Fruit fly (Drosophila melanogaster): Measurements from ENCODE around the gene muc.
A peak's percentile ranks its signal among the peaks of the same experiment; 100 is the strongest.

The muc gene

DNA sequence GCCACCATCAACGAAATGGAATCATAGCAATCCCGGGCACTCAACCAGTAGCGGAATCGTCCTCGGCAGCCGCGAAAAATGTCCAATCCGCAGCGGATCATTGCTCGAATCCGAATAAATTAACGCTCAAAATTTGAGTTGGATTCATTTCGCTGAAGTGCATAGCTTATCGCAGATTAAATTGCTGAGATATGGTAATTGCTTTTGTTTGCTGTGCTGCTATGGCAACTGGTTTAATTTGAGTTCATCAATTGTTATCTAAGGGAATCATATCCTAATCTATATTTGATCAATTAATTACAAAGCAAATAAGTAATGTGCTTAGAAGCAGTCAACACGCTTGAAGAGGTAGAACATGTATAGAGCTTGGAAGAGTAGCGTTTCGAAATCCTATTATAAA lies 35.5 kb downstream of the muc start, which contains the start of gene Gr28b:
Gene Gr28b, minus strand, starts transcription at position 101 of the 400 bp plus-strand sequence.
- TF ChIP-seq HLH106 (tag; optimal IDR thresholded peaks at IDR 0.05) (no peak), Hr83 (GFP tag; optimal IDR thresholded peaks at IDR 0.05; ENCODE audit: poor library complexity, severe bottlenecking) (no peak), CG32264 (GFP tag; optimal IDR thresholded peaks at IDR 0.05) (no peak), GATAd (GFP tag; optimal IDR thresholded peaks at IDR 0.05) (no peak), dl (GFP tag; optimal IDR thresholded peaks at IDR 0.05; ENCODE audit: insufficient read depth in 1 of 2, partially characterized antibody in 2 of 2) (no peak), Myc (optimal IDR thresholded peaks at IDR 0.05) (no peak), dmrt93B (GFP tag; optimal IDR thresholded peaks at IDR 0.05) (no peak), pan (optimal IDR thresholded peaks at IDR 0.05) (no peak)

DNA sequence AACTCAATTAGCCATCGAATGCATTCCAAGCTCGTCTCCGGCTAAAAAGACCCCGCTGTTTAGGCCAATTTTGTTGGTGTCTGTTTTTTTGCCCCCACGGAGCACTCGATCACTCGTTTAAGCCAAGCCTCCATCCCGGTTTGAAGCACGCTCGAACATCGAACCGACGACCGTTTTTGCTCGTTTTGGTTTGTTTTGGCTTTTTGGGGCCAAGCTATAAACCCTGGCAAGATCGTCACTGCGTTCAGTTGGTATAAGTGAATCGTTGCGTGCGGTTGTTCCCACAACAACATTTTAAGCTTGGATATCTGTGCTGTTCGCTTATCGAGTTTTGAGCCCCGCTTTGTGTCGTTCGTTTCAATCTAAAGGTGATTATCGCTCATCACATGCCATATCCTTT lies 39.6 kb downstream of the muc start, which contains the start of gene CG6055:
Gene CG6055, plus strand, starts transcription at position 240 of the 400 bp plus-strand sequence.
- TF ChIP-seq usp (GFP tag; optimal IDR thresholded peaks at IDR 0.05) (no peak), Vsx2 (GFP tag; optimal IDR thresholded peaks at IDR 0.05; ENCODE audit: partially characterized antibody) (peak; percentile 82), jim (GFP tag; optimal IDR thresholded peaks at IDR 0.05) (peak; percentile 66), Dif (GFP tag; optimal IDR thresholded peaks at IDR 0.05; ENCODE audit: partially characterized antibody) (peak; percentile 15), woc (GFP tag; optimal IDR thresholded peaks at IDR 0.05) (no peak), Hr78 (GFP tag; optimal IDR thresholded peaks at IDR 0.05) (no peak)

DNA sequence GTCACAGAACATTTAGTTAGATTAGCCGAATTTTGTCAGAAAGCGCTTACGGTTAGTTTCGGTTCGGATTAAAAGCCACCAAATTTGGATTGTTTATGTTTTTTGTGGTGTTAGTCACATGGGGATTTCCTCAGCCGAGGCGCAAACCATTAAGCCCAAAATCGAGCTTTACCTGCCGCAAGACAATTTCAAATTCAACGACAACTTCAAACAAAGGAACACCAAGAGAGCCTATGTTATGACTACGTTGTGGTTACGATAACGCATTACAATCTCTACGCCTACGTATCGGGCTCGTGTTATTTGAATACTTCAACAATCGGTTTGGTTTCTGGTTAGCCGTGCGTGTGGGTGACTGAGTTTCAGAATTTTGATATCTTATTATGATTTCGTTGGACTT lies 46.6 kb downstream of the muc start:
- no peak for TF ChIP-seq lola (GFP tag; optimal IDR thresholded peaks at IDR 0.05)
- TF ChIP-seq psq (GFP tag; optimal IDR thresholded peaks at IDR 0.05), result no peak
- TF ChIP-seq Vsx2 (GFP tag; optimal IDR thresholded peaks at IDR 0.05; ENCODE audit: partially characterized antibody), result no peak
- no peak for TF ChIP-seq Dfd (GFP tag; optimal IDR thresholded peaks at IDR 0.05)
- no peak for TF ChIP-seq Rel (GFP tag; optimal IDR thresholded peaks at IDR 0.05)
- TF ChIP-seq Rel (tag; optimal IDR thresholded peaks at IDR 0.05), result no peak
- TF ChIP-seq fru (GFP tag; optimal IDR thresholded peaks at IDR 0.05), result no peak
- TF ChIP-seq br (GFP tag; optimal IDR thresholded peaks at IDR 0.05), result no peak
- no peak for TF ChIP-seq jim (GFP tag; optimal IDR thresholded peaks at IDR 0.05)
- no peak for TF ChIP-seq GATAd (GFP tag; optimal IDR thresholded peaks at IDR 0.05)
- TF ChIP-seq Mio (GFP tag; optimal IDR thresholded peaks at IDR 0.05), result no peak
- no peak for TF ChIP-seq rgr (GFP tag; optimal IDR thresholded peaks at IDR 0.05)
- no peak for TF ChIP-seq CrebA (GFP tag; optimal IDR thresholded peaks at IDR 0.05; ENCODE audit: borderline replicate concordance)
- TF ChIP-seq tai (GFP tag; optimal IDR thresholded peaks at IDR 0.05), result no peak
- TF ChIP-seq usp (GFP tag; optimal IDR thresholded peaks at IDR 0.05), result no peak

DNA sequence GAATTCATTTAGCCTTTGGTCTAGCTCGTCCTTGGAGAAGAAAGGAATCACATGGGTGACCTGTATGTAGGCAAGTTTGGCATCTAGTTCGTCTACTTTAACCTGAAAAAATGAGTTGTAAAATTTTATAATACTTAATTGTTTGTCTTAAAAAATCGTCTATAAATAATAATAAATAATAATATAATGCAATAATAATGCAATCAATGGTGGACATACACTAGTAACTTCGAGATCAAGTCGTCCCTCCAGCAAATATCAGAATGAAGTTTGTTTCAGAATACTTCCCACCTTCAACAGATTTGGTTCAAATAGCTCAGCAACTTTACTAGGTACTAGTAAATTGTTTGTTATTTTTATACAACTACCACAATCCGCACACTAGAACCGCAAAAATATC lies 47.7 kb downstream of the muc start, which contains the start of gene CG6441:
Gene CG6441, plus strand, starts transcription at position 301 of the 400 bp plus-strand sequence.
- no peak for TF ChIP-seq Hnf4 (GFP tag; optimal IDR thresholded peaks at IDR 0.05)
- TF ChIP-seq usp (GFP tag; optimal IDR thresholded peaks at IDR 0.05), result no peak
- no peak for TF ChIP-seq h (GFP tag; optimal IDR thresholded peaks at IDR 0.05)
- no peak for TF ChIP-seq rgr (GFP tag; optimal IDR thresholded peaks at IDR 0.05)
- TF ChIP-seq Sp1 (GFP tag; optimal IDR thresholded peaks at IDR 0.05), result no peak
- no peak for TF ChIP-seq Rel (GFP tag; optimal IDR thresholded peaks at IDR 0.05)
- no peak for TF ChIP-seq Rel (tag; optimal IDR thresholded peaks at IDR 0.05)
- TF ChIP-seq Dif (GFP tag; optimal IDR thresholded peaks at IDR 0.05; ENCODE audit: partially characterized antibody), result no peak
- TF ChIP-seq HLH106 (tag; optimal IDR thresholded peaks at IDR 0.05), result no peak
